Fruit fly (Drosophila melanogaster): ENCODE data around the gene nej.

nej gene

dm6 chrX:9664426-9664825 is 22.4 kb downstream of the nej start (continued):
- TF ChIP-seq dm (GFP tag; optimal IDR thresholded peaks at IDR 0.05) (peak; percentile 6), CTCF (GFP tag; optimal IDR thresholded peaks at IDR 0.05) (no peak), CG17612 (GFP tag; IDR thresholded peaks at IDR 0.05) (no peak), CG1792 (GFP tag; optimal IDR thresholded peaks at IDR 0.05) (peak; percentile 27), CG10654 (GFP tag; optimal IDR thresholded peaks at IDR 0.05) (no peak), Dref (GFP tag; IDR thresholded peaks at IDR 0.05) (no peak), lola (GFP tag; optimal IDR thresholded peaks at IDR 0.05) (peak in 1 of 3 experiments; percentile 31), cwo (GFP tag; optimal IDR thresholded peaks at IDR 0.05) (peak; percentile 25), CG12769 (tag; optimal IDR thresholded peaks at IDR 0.05) (no peak), pan (optimal IDR thresholded peaks at IDR 0.05) (no peak), pan (GFP tag; optimal IDR thresholded peaks at IDR 0.05 in 1 of 2, IDR thresholded peaks at IDR 0.05 in 1 of 2) (peak in 1 of 2 experiments; percentile 19), Pdp1 (GFP tag; optimal IDR thresholded peaks at IDR 0.05) (no peak), CG4730 (GFP tag; IDR thresholded peaks at IDR 0.05) (no peak), CG11085 (GFP tag; IDR thresholded peaks at IDR 0.05) (0 out of 2 replicates have a peak, but pooled peaks have one; percentile 24), tin (GFP tag; optimal IDR thresholded peaks at IDR 0.05) (peak; percentile 0), p53 (GFP tag; optimal IDR thresholded peaks at IDR 0.05) (no peak), CG6272 (GFP tag; IDR thresholded peaks at IDR 0.05) (no peak), CG13296 (GFP tag; optimal IDR thresholded peaks at IDR 0.05) (peak; percentile 9), CoRest (tag; optimal IDR thresholded peaks at IDR 0.05) (peak; percentile 50), Hmr (GFP tag; optimal IDR thresholded peaks at IDR 0.05) (no peak), CG6791 (GFP tag; IDR thresholded peaks at IDR 0.05; ENCODE audit: partially characterized antibody) (no peak), CG12942 (GFP tag; optimal IDR thresholded peaks at IDR 0.05) (no peak), CG33557 (GFP tag; optimal IDR thresholded peaks at IDR 0.05) (no peak), CG43689 (GFP tag; IDR thresholded peaks at IDR 0.05) (no peak), vvl (GFP tag; IDR thresholded peaks at IDR 0.05) (peak; percentile 73), bowl (GFP tag; IDR thresholded peaks at IDR 0.05) (no peak), MTF-1 (GFP tag; optimal IDR thresholded peaks at IDR 0.05; ENCODE audit: borderline replicate concordance) (peak; percentile 15), sens (GFP tag) (peak; percentile 82), CG16815 (GFP tag; optimal IDR thresholded peaks at IDR 0.05) (no peak), chinmo (GFP tag; IDR thresholded peaks at IDR 0.05; ENCODE audit: partially characterized antibody) (no peak), CG34376 (GFP tag; optimal IDR thresholded peaks at IDR 0.05) (no peak), CG8359 (GFP tag; optimal IDR thresholded peaks at IDR 0.05; ENCODE audit: borderline replicate concordance) (no peak), dmrt11E (tag; optimal IDR thresholded peaks at IDR 0.05) (peak; percentile 13), CG4854 (GFP tag; optimal IDR thresholded peaks at IDR 0.05) (no peak), trem (tag; optimal IDR thresholded peaks at IDR 0.05) (peak; percentile 6), CG7839 (tag; optimal IDR thresholded peaks at IDR 0.05) (no peak), CG13123 (GFP tag; optimal IDR thresholded peaks at IDR 0.05) (no peak), gsb-n (tag; optimal IDR thresholded peaks at IDR 0.05) (no peak), Spps (tag; optimal IDR thresholded peaks at IDR 0.05) (peak; percentile 6), cato (GFP tag; optimal IDR thresholded peaks at IDR 0.05; ENCODE audit: borderline replicate concordance) (no peak), prd (optimal IDR thresholded peaks at IDR 0.05) (no peak), prd (GFP tag; IDR thresholded peaks at IDR 0.05) (0 out of 3 replicates have a peak, but pooled peaks have one; percentile 37), chn (GFP tag; optimal IDR thresholded peaks at IDR 0.05) (no peak), Mrtf (GFP tag; IDR thresholded peaks at IDR 0.05) (0 out of 3 replicates have a peak, but pooled peaks have one; percentile 33), CG4282 (GFP tag; optimal IDR thresholded peaks at IDR 0.05) (no peak), nerfin-2 (GFP tag; IDR thresholded peaks at IDR 0.05; ENCODE audit: partially characterized antibody) (no peak), CG12219 (GFP tag; optimal IDR thresholded peaks at IDR 0.05) (peak; percentile 66), NK7.1 (GFP tag; optimal IDR thresholded peaks at IDR 0.05) (no peak), Rfx (GFP tag; IDR thresholded peaks at IDR 0.05) (peak; percentile 58; the same call in 1 of the 2 replicates), sr (GFP tag; IDR thresholded peaks at IDR 0.05) (no peak), CG1603 (tag; optimal IDR thresholded peaks at IDR 0.05) (no peak)

All from whole organism, embryonic.